Worm (Caenorhabditis elegans) whole organism, early embryonic: Measurements from ENCODE around the gene Y61A9LA.1.
"Not testable (repeated sequence)": the region's sequence is repeated elsewhere in the genome, so short reads cannot be mapped to it uniquely, and the experiment has no call there.

Experiments
- ceh-13 ChIP-seq: fragments of 200-800 bp; sonication (Bioruptor generic); optimal IDR thresholded peaks from 2 replicates; lab custom pipeline; 2018; ENCODE audit warnings: mild to moderate bottlenecking, missing genetic modification characterization, missing compliant biosample characterization
- ets-7 ChIP-seq: sonication (generic microtip); optimal IDR thresholded peaks from 2 replicates; lab custom pipeline; 2016; ENCODE audit warnings: missing genotype, missing genetic modification characterization, missing compliant biosample characterization
- flt-1 ChIP-seq: fragments of 200-800 bp; sonication (Bioruptor generic); IDR thresholded peaks from 2 replicates; pipeline ENCODE4 v1.3.6; 2022; ENCODE audit warnings: missing genetic modification characterization, missing compliant biosample characterization
- hmg-4 ChIP-seq: fragments of 200-800 bp; sonication (Bioruptor generic); optimal IDR thresholded peaks from 2 replicates; lab custom pipeline; 2018; ENCODE audit warnings: mild to moderate bottlenecking, missing genetic modification characterization, missing compliant biosample characterization

DNA sequence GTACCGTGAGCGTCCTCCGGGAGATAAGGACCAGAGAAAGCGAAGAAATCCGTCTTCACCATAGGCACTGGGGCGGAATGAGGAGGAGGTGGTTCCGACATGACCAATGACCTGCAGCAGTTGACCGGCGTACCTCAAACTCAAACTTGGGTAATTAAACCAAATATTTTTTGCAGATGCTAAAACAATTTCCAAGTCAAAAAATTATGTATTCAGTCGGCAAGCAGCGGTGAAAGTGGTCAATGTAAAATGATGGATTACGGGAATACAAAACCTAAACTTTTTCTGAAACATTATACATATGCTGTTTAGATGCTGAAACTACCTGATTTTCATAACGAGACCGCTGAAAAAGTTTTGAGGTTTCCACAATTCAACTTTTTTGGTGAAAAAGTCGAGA is 11.3 kb upstream of the Y61A9LA.1 start, which contains the start of gene hpo-39:
- not testable (repeated sequence) for TF ChIP-seq flt-1 (GFP tag; lab: Robert Waterston, UW); ets-7 (tag; lab: Kevin White, UChicago); hmg-4 (GFP tag; lab: Kevin White, UChicago); ceh-13 (GFP tag; lab: Kevin White, UChicago)
